Worm (Caenorhabditis elegans) whole organism, midembryonic: ENCODE data around the gene ttn-1.

ENCODE experiments used
- T22C8.4 ChIP-seq: fragments of 200-800 bp; sonication (Bioruptor generic); IDR thresholded peaks from 2 replicates; pipeline ENCODE4 v1.3.6; 2022; ENCODE audit warnings: missing genetic modification characterization, missing compliant biosample characterization
- cog-1 ChIP-seq: sonication (generic microtip); optimal IDR thresholded peaks from 2 replicates; lab custom pipeline; 2016; ENCODE audit warnings: missing genetic modification characterization, missing compliant biosample characterization
- flt-1 ChIP-seq: fragments of 200-800 bp; sonication (Bioruptor generic); IDR thresholded peaks from 2 replicates; pipeline ENCODE4 v1.3.6; 2022; ENCODE audit warnings: missing genetic modification characterization, missing compliant biosample characterization
- klf-2 ChIP-seq: fragments of 200-800 bp; sonication (Bioruptor generic); conservative IDR thresholded peaks from 2 replicates; pipeline ENCODE4 v1.3.6; 2022; ENCODE audit warnings: missing genetic modification reagents, missing genetic modification characterization, missing compliant biosample characterization
- med-1 ChIP-seq: sonication (generic microtip); optimal IDR thresholded peaks from 2 replicates; lab custom pipeline; 2017; ENCODE audit warnings: missing genetic modification characterization, mild to moderate bottlenecking, missing compliant biosample characterization, antibody characterized with exemption, missing genetic modification reagents; ENCODE audit not compliant: insufficient read depth
- ref-1 ChIP-seq: fragments of 200-800 bp; sonication (Bioruptor generic); conservative IDR thresholded peaks from 2 replicates; pipeline ENCODE4 v1.3.6; 2022; ENCODE audit warnings: missing genetic modification reagents, missing genetic modification characterization, missing compliant biosample characterization
- tab-1 ChIP-seq: fragments of 200-800 bp; sonication (Bioruptor generic); IDR thresholded peaks from 2 replicates; pipeline ENCODE4 v1.3.6; 2022; ENCODE audit warnings: missing genetic modification characterization, missing compliant biosample characterization
- ztf-23 ChIP-seq: fragments of 200-800 bp; sonication (Bioruptor generic); IDR thresholded peaks from 2 replicates; pipeline ENCODE4 v1.3.6; 2022; ENCODE audit warnings: missing genetic modification reagents, missing genetic modification characterization, missing compliant biosample characterization
- ztf-29 ChIP-seq: fragments of 200-800 bp; sonication (Bioruptor generic); IDR thresholded peaks from 2 replicates; pipeline ENCODE4 v1.3.6; 2022; ENCODE audit warnings: missing genetic modification reagents, missing genetic modification characterization, missing compliant biosample characterization

The ttn-1 gene

ce11 chrV:6100492-6101004 is 101.9 kb downstream of the ttn-1 start, which contains the start of gene crt-1:
TSS of gene crt-1 (minus strand) at chrV:6100542.
- TF ChIP-seq flt-1 (GFP tag; lab: Robert Waterston, UW) (peak; percentile 61), cog-1 (peak; percentile 79), ztf-23 (GFP tag; lab: Robert Waterston, UW) (no peak), ref-1 (GFP tag; lab: Robert Waterston, UW) (no peak), tab-1 (GFP tag; lab: Robert Waterston, UW) (no peak), med-1 (no peak), ztf-29 (GFP tag; lab: Robert Waterston, UW) (no peak; the same call in 1 of the 2 replicates), T22C8.4 (GFP tag; lab: Robert Waterston, UW) (no peak), klf-2 (GFP tag; lab: Robert Waterston, UW) (no peak)

- no peak for TF ChIP-seq flt-1 (GFP tag; lab: Robert Waterston, UW)
- TF ChIP-seq ref-1 (GFP tag; lab: Robert Waterston, UW) = no peak
- TF ChIP-seq tab-1 (GFP tag; lab: Robert Waterston, UW) = 0 out of 2 replicates have a peak, but pooled peaks have one; percentile 5
Observed at ce11 chrV:6099634-6100033, 102.8 kb downstream of the ttn-1 start.

ce11 chrV:6098755-6099155 is 103.7 kb downstream of the ttn-1 start:
- TF ChIP-seq flt-1 (GFP tag; lab: Robert Waterston, UW) (0 out of 2 replicates have a peak, but pooled peaks have one; percentile 27), med-1 (peak; percentile 4), tab-1 (GFP tag; lab: Robert Waterston, UW) (no peak)

ce11 chrV:6096559-6097155 is 105.8 kb downstream of the ttn-1 start, which contains the start of gene smut-1:
TSS of gene smut-1 (plus strand) at chrV:6097105.
- TF ChIP-seq ztf-23 (GFP tag; lab: Robert Waterston, UW) = no peak
- no peak for TF ChIP-seq klf-2 (GFP tag; lab: Robert Waterston, UW)
- no peak for TF ChIP-seq med-1

ce11 chrV:6095829-6096228 is 106.6 kb downstream of the ttn-1 start, which contains the start of gene Y38A10A.7:
TSS of gene Y38A10A.7 (plus strand) at chrV:6096197.
- TF ChIP-seq ref-1 (GFP tag; lab: Robert Waterston, UW) (no peak), tab-1 (GFP tag; lab: Robert Waterston, UW) (no peak), klf-2 (GFP tag; lab: Robert Waterston, UW) (no peak)

- peak; percentile 23; the same call in 1 of the 2 replicates for TF ChIP-seq flt-1 (GFP tag; lab: Robert Waterston, UW)
Observed at ce11 chrV:6088977-6089376, 113.5 kb downstream of the ttn-1 start.

- TF ChIP-seq flt-1 (GFP tag; lab: Robert Waterston, UW) = 0 out of 2 replicates have a peak, but pooled peaks have one; percentile 9
Observed at ce11 chrV:6072190-6072589, 130.2 kb downstream of the ttn-1 start.
